Fruit fly (Drosophila melanogaster) whole organism, embryonic: Measurements from ENCODE around the gene Gclc.

Source experiments
- Awh ChIP-seq: fragments of 200-800 bp; sonication (Bioruptor generic); IDR thresholded peaks from 2 replicates; pipeline ENCODE4, ENCODE4 v1.3.6; 2022; ENCODE audit warnings: missing biosample characterization, missing genetic modification characterization
- CG10147 ChIP-seq: fragments of 200-800 bp; sonication (Bioruptor generic); optimal IDR thresholded peaks from 2 replicates; lab custom pipeline; 2019; ENCODE audit warnings: missing biosample characterization, mild to moderate bottlenecking, missing genetic modification characterization, moderate library complexity
- CG10209 ChIP-seq: fragments of 200-800 bp; sonication (Bioruptor generic); optimal IDR thresholded peaks from 3 replicates; lab custom pipeline; 2017; ENCODE audit warnings: missing biosample characterization, mild to moderate bottlenecking, missing genetic modification characterization, missing genetic modification reagents
- CG10274 ChIP-seq: fragments of 200-800 bp; sonication (Bioruptor generic); optimal IDR thresholded peaks from 3 replicates; lab custom pipeline; 2017; ENCODE audit warnings: missing biosample characterization, mild to moderate bottlenecking, missing genetic modification characterization
- CG10979 ChIP-seq: fragments of 200-800 bp; sonication (Bioruptor generic); optimal IDR thresholded peaks from 2 replicates; lab custom pipeline; 2018; ENCODE audit warnings: missing biosample characterization, mild to moderate bottlenecking, missing genetic modification characterization, moderate library complexity
- CG12155 ChIP-seq: fragments of 200-800 bp; sonication (Bioruptor generic); optimal IDR thresholded peaks from 3 replicates; lab custom pipeline; 2016; ENCODE audit warnings: missing biosample characterization, missing genetic modification characterization
- CG1233 ChIP-seq: fragments of 200-800 bp; sonication (Bioruptor generic); optimal IDR thresholded peaks from 4 replicates; lab custom pipeline; 2018; ENCODE audit warnings: missing biosample characterization, mild to moderate bottlenecking, missing genetic modification characterization
- CG12769 ChIP-seq: fragments of 200-800 bp; sonication (Bioruptor generic); optimal IDR thresholded peaks from 2 replicates; lab custom pipeline; 2019; ENCODE audit warnings: missing biosample characterization, mild to moderate bottlenecking, missing genetic modification characterization, moderate library complexity
- CG14965 ChIP-seq: fragments of 200-800 bp; sonication (Bioruptor generic); optimal IDR thresholded peaks from 2 replicates; lab custom pipeline; 2016; ENCODE audit warnings: missing biosample characterization, missing genetic modification characterization, borderline replicate concordance
- CG1603 ChIP-seq: fragments of 200-800 bp; sonication (Bioruptor generic); optimal IDR thresholded peaks from 2 replicates; lab custom pipeline; 2019; ENCODE audit warnings: missing biosample characterization, mild to moderate bottlenecking, missing genetic modification characterization, moderate library complexity
- CG1647 ChIP-seq: fragments of 200-800 bp; sonication (Bioruptor generic); optimal IDR thresholded peaks from 3 replicates; lab custom pipeline; 2016; ENCODE audit warnings: missing biosample characterization, missing genetic modification characterization
- CG16815 ChIP-seq: fragments of 200-800 bp; sonication (Bioruptor generic); optimal IDR thresholded peaks from 3 replicates; lab custom pipeline; 2017; ENCODE audit warnings: missing biosample characterization, mild to moderate bottlenecking, missing genetic modification characterization
- CG17328 ChIP-seq: fragments of 200-800 bp; sonication (Bioruptor generic); IDR thresholded peaks from 2 replicates; pipeline ENCODE4 v1.3.6; 2022; ENCODE audit warnings: missing biosample characterization, missing genetic modification characterization
- CG2678 ChIP-seq: fragments of 200-800 bp; sonication (Bioruptor generic); optimal IDR thresholded peaks from 3 replicates; lab custom pipeline; 2019; ENCODE audit warnings: missing biosample characterization, mild to moderate bottlenecking, missing genetic modification characterization, moderate library complexity
- CG31441 ChIP-seq: fragments of 200-800 bp; sonication (Bioruptor generic); IDR thresholded peaks from 2 replicates; pipeline ENCODE4 v1.3.6; 2022; ENCODE audit warnings: missing biosample characterization, missing genetic modification characterization
- CG3281 ChIP-seq: fragments of 200-800 bp; sonication (Bioruptor generic); optimal IDR thresholded peaks from 3 replicates; lab custom pipeline; 2017; ENCODE audit warnings: missing biosample characterization, mild to moderate bottlenecking, missing genetic modification characterization
- CG3838 ChIP-seq: fragments of 200-800 bp; sonication (Bioruptor generic); optimal IDR thresholded peaks from 3 replicates; lab custom pipeline; 2016; ENCODE audit warnings: missing biosample characterization, missing genetic modification characterization
- CG4730 ChIP-seq: fragments of 200-800 bp; sonication (Bioruptor generic); IDR thresholded peaks from 2 replicates; pipeline ENCODE4 v1.3.6; 2022; ENCODE audit warnings: missing biosample characterization, missing genetic modification characterization
- CG7357 ChIP-seq: fragments of 200-800 bp; sonication (Bioruptor generic); IDR thresholded peaks from 3 replicates; pipeline ENCODE4 v1.3.6; 2022; ENCODE audit warnings: missing biosample characterization, missing genetic modification characterization
- CG7786 ChIP-seq: fragments of 200-800 bp; sonication (Bioruptor generic); optimal IDR thresholded peaks from 2 replicates; lab custom pipeline; 2016; ENCODE audit warnings: missing biosample characterization, missing genetic modification characterization
- CG8388 ChIP-seq: fragments of 200-800 bp; sonication (Bioruptor generic); optimal IDR thresholded peaks from 2 replicates; lab custom pipeline; 2019; ENCODE audit warnings: missing biosample characterization, mild to moderate bottlenecking, missing genetic modification characterization, moderate library complexity
- CG8478 ChIP-seq: fragments of >200 bp; optimal IDR thresholded peaks from 2 replicates; lab custom pipeline; 2018
- CG8924 ChIP-seq: fragments of 200-800 bp; optimal IDR thresholded peaks from 3 replicates; lab custom pipeline; 2019; ENCODE audit warnings: missing biosample characterization, mild to moderate bottlenecking, missing genetic modification characterization, moderate library complexity
- CG9215 ChIP-seq: fragments of 200-800 bp; sonication (Bioruptor generic); IDR thresholded peaks from 2 replicates; pipeline ENCODE4 v1.3.6; 2022; ENCODE audit warnings: missing biosample characterization, missing genetic modification characterization
- D19B ChIP-seq: fragments of 200-800 bp; sonication (Bioruptor generic); optimal IDR thresholded peaks from 2 replicates; lab custom pipeline; 2017; ENCODE audit warnings: missing biosample characterization, mild to moderate bottlenecking, missing genetic modification characterization
- Elba2 ChIP-seq: fragments of 200-800 bp; sonication (Bioruptor generic); optimal IDR thresholded peaks from 3 replicates; lab custom pipeline; 2016; ENCODE audit warnings: missing biosample characterization, missing genetic modification characterization
- Max ChIP-seq: fragments of 200-800 bp; sonication (Bioruptor generic); optimal IDR thresholded peaks from 2 replicates; lab custom pipeline; 2016; ENCODE audit warnings: missing biosample characterization, mild to moderate bottlenecking, missing genetic modification characterization
- NC2β ChIP-seq: fragments of 200-800 bp; sonication (Bioruptor generic); optimal IDR thresholded peaks from 2 replicates; lab custom pipeline; 2016; ENCODE audit warnings: missing biosample characterization, missing genetic modification characterization
- Nf-YA ChIP-seq: fragments of 200-800 bp; sonication (Bioruptor generic); IDR thresholded peaks from 2 replicates; pipeline ENCODE4 v1.3.6; 2022; ENCODE audit warnings: missing biosample characterization, missing genetic modification characterization
- Sry-δ ChIP-seq: fragments of 200-800 bp; sonication (Bioruptor generic); optimal IDR thresholded peaks from 2 replicates; lab custom pipeline; 2016; ENCODE audit warnings: missing biosample characterization, missing genetic modification characterization
- az2 ChIP-seq: fragments of 200-800 bp; sonication (Bioruptor generic); optimal IDR thresholded peaks from 3 replicates; lab custom pipeline; 2016; ENCODE audit warnings: missing biosample characterization, missing genetic modification characterization
- bbx ChIP-seq: fragments of 200-800 bp; sonication (Bioruptor generic); IDR thresholded peaks from 2 replicates; pipeline ENCODE4 v1.3.6; 2022; ENCODE audit warnings: missing biosample characterization, missing genetic modification characterization; ENCODE audit not compliant: partially characterized antibody
- crol ChIP-seq: fragments of 200-800 bp; sonication (Bioruptor generic); IDR thresholded peaks from 2 replicates; pipeline ENCODE4 v1.3.6; 2022; ENCODE audit warnings: missing biosample characterization, missing genetic modification characterization
- danr ChIP-seq: fragments of 200-800 bp; sonication (Bioruptor generic); IDR thresholded peaks from 2 replicates; pipeline ENCODE4 v1.3.6; 2022; ENCODE audit warnings: missing biosample characterization, missing genetic modification characterization
- dmrt99B ChIP-seq: fragments of 200-800 bp; sonication (Bioruptor generic); optimal IDR thresholded peaks from 2 replicates; lab custom pipeline; 2018; ENCODE audit warnings: missing biosample characterization, mild to moderate bottlenecking, missing genetic modification characterization, moderate library complexity
- emc ChIP-seq: fragments of 200-800 bp; sonication (Bioruptor generic); optimal IDR thresholded peaks from 2 replicates; lab custom pipeline; 2016; ENCODE audit warnings: missing biosample characterization, missing genetic modification characterization
- ems ChIP-seq: fragments of 200-800 bp; sonication (Bioruptor generic); optimal IDR thresholded peaks from 3 replicates; lab custom pipeline; 2016; ENCODE audit warnings: missing biosample characterization, missing genetic modification characterization
- eve ChIP-seq, 2 experiments: fragments of >200 bp; optimal IDR thresholded peaks; 2 replicates each; lab custom pipeline; 2017; ENCODE audit warnings: missing biosample characterization in 2 of 2, missing genetic modification characterization in 2 of 2
- fd3F ChIP-seq: fragments of 200-800 bp; sonication (Bioruptor generic); optimal IDR thresholded peaks from 2 replicates; lab custom pipeline; 2018; ENCODE audit warnings: missing biosample characterization, mild to moderate bottlenecking, missing genetic modification characterization, moderate library complexity
- nerfin-2 ChIP-seq: fragments of 200-800 bp; sonication (Bioruptor generic); IDR thresholded peaks from 2 replicates; pipeline ENCODE4 v1.3.6; 2022; ENCODE audit warnings: missing biosample characterization, missing genetic modification characterization; ENCODE audit not compliant: partially characterized antibody
- nmo ChIP-seq: fragments of 200-800 bp; sonication (Bioruptor generic); optimal IDR thresholded peaks from 2 replicates; lab custom pipeline; 2018; ENCODE audit warnings: missing biosample characterization, mild to moderate bottlenecking, missing genetic modification characterization, moderate library complexity
- pho ChIP-seq: fragments of 200-800 bp; sonication (Bioruptor generic); optimal IDR thresholded peaks from 2 replicates; lab custom pipeline; 2016; ENCODE audit warnings: missing biosample characterization, missing genetic modification characterization
- pzg ChIP-seq: fragments of 200-800 bp; sonication (Bioruptor generic); optimal IDR thresholded peaks from 3 replicates; lab custom pipeline; 2018; ENCODE audit warnings: missing biosample characterization, mild to moderate bottlenecking, missing genetic modification characterization, moderate library complexity
- salm ChIP-seq: fragments of 200-800 bp; sonication (Bioruptor generic); optimal IDR thresholded peaks from 2 replicates; lab custom pipeline; 2018; ENCODE audit warnings: missing biosample characterization, mild to moderate bottlenecking, missing genetic modification characterization

The Gclc gene

DNA sequence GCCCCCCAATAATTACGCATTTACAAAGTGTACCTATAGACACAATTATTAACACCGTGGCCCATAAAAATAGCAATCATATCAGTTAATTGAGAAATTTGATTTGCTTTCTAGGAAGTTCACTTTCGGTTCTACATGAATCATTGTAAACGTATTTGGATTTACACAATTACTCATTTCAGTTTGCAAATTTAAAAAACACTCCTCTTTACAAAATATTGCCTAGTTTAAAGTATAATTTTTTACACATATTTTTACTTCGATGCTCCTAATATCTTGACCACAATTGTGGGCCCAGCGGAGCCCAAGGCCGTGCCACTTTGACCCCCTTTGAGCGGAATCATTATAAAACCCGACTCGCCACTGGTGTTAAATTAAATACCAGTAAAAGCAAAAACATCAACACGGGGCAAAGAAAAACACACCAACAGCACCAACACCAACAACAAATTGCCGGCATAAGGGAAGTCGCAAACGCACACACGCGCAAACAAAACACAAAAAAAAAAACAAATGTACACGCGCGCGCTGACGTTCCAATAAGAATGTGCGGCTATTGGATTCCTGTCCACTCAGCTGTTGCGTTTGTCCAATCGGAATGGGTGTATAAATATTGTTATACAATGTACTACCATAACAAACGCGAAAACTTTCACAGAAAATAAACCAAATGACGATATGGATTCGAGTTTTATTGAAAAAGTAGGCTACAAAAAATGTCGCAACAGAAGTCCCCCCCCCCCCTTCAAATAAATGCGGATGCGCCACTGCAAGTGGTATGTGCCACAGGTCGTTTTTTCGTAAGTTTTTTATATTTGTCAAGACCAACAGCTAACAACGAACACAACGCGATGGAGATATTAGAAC lies 1.2 kb downstream of the Gclc start (continued):
- TF ChIP-seq CG31441 (peak; percentile 62), CG4730 (GFP tag; lab: Robert Waterston, UW) (no peak), CG3281 (GFP tag; lab: Kevin White, UChicago) (peak; percentile 86), CG1233 (GFP tag; lab: Kevin White, UChicago) (peak; percentile 49), CG9215 (peak; percentile 30; the same call in 1 of the 2 replicates), eve (GFP tag; optimal IDR thresholded peaks at IDR 0.05; lab: Kevin White, UChicago) (no peak), CG1603 (peak; percentile 45), az2 (GFP tag; lab: Kevin White, UChicago) (peak; percentile 28), CG7786 (peak; percentile 65), CG10979 (tag; lab: Kevin White, UChicago) (peak; percentile 42), fd3F (peak; percentile 52), ems (GFP tag; lab: Kevin White, UChicago) (peak; percentile 63), CG8924 (tag; lab: Kevin White, UChicago) (peak; percentile 64), D19B (GFP tag; lab: Kevin White, UChicago) (peak; percentile 36), CG14965 (GFP tag; lab: Kevin White, UChicago) (no peak), CG1647 (no peak), pho (GFP tag; lab: Kevin White, UChicago) (peak; percentile 74), CG3838 (no peak), crol (peak; percentile 68), CG12155 (GFP tag; lab: Kevin White, UChicago) (peak; percentile 41), CG10274 (peak; percentile 40), CG16815 (GFP tag; lab: Kevin White, UChicago) (no peak), Awh (GFP tag; lab: Robert Waterston, UW) (no peak), Sry-δ (GFP tag; lab: Kevin White, UChicago) (peak; percentile 3), salm (tag; lab: Kevin White, UChicago) (peak; percentile 12), CG8478 (lab: Kevin White, UChicago) (no peak), CG10209 (peak; percentile 59), Elba2 (peak; percentile 80), CG17328 (GFP tag; lab: Robert Waterston, UW) (0 out of 2 replicates have a peak, but pooled peaks have one; percentile 24), CG12769 (tag; lab: Kevin White, UChicago) (peak; percentile 34), nerfin-2 (no peak), dmrt99B (peak; percentile 74), bbx (GFP tag; lab: Robert Waterston, UW) (no peak), NC2β (GFP tag; lab: Kevin White, UChicago) (peak; percentile 29), emc (GFP tag; lab: Kevin White, UChicago) (peak; percentile 31), CG8388 (GFP tag; lab: Kevin White, UChicago) (peak; percentile 43), nmo (GFP tag; lab: Kevin White, UChicago) (peak; percentile 60), CG10147 (GFP tag; lab: Kevin White, UChicago) (peak; percentile 58), Max (GFP tag; lab: Kevin White, UChicago) (peak; percentile 16), danr (peak; percentile 37; the same call in 1 of the 2 replicates), CG2678 (tag; lab: Kevin White, UChicago) (peak; percentile 80), CG7357 (GFP tag; lab: Robert Waterston, UW) (no peak), pzg (no peak), Nf-YA (GFP tag; lab: Robert Waterston, UW) (no peak)
